Worm (Caenorhabditis elegans) whole organism, early embryonic: Measurements from ENCODE around the gene Y105C5A.1268.
"Not testable (repeated sequence)": the region's sequence is repeated elsewhere in the genome, so short reads cannot be mapped to it uniquely, and the experiment has no call there.

Experiments
- B0310.2 ChIP-seq: sonication (generic microtip); optimal IDR thresholded peaks from 2 replicates; lab custom pipeline; 2016; ENCODE audit warnings: mild to moderate bottlenecking, missing genetic modification characterization, missing compliant biosample characterization
- F13C5.2 ChIP-seq: sonication (generic microtip); optimal IDR thresholded peaks from 2 replicates; lab custom pipeline; 2017; ENCODE audit warnings: mild to moderate bottlenecking, missing genetic modification characterization, inconsistent platforms, missing compliant biosample characterization
- aly-1 ChIP-seq: sonication (generic microtip); optimal IDR thresholded peaks from 2 replicates; lab custom pipeline; 2016; ENCODE audit warnings: missing genetic modification characterization, missing compliant biosample characterization
- ama-1 ChIP-seq: fragments of 150-350 bp; optimal IDR thresholded peaks from 2 replicates; lab custom pipeline; 2014
- ceh-13 ChIP-seq: fragments of 200-800 bp; sonication (Bioruptor generic); optimal IDR thresholded peaks from 2 replicates; lab custom pipeline; 2018; ENCODE audit warnings: mild to moderate bottlenecking, missing genetic modification characterization, missing compliant biosample characterization
- ceh-36 ChIP-seq: sonication (generic microtip); optimal IDR thresholded peaks from 2 replicates; lab custom pipeline; 2016; ENCODE audit warnings: missing genetic modification characterization, inconsistent platforms, missing compliant biosample characterization
- ets-7 ChIP-seq: sonication (generic microtip); optimal IDR thresholded peaks from 2 replicates; lab custom pipeline; 2016; ENCODE audit warnings: missing genotype, missing genetic modification characterization, missing compliant biosample characterization
- flt-1 ChIP-seq: fragments of 200-800 bp; sonication (Bioruptor generic); IDR thresholded peaks from 2 replicates; pipeline ENCODE4 v1.3.6; 2022; ENCODE audit warnings: missing genetic modification characterization, missing compliant biosample characterization
- hmbx-1 ChIP-seq: sonication (generic microtip); optimal IDR thresholded peaks from 2 replicates; lab custom pipeline; 2016; ENCODE audit warnings: mild to moderate bottlenecking, missing genetic modification characterization, missing compliant biosample characterization
- hmg-4 ChIP-seq: fragments of 200-800 bp; sonication (Bioruptor generic); optimal IDR thresholded peaks from 2 replicates; lab custom pipeline; 2018; ENCODE audit warnings: mild to moderate bottlenecking, missing genetic modification characterization, missing compliant biosample characterization
- hnd-1 ChIP-seq: sonication (generic microtip); optimal IDR thresholded peaks from 2 replicates; lab custom pipeline; 2016; ENCODE audit warnings: missing genetic modification characterization, missing compliant biosample characterization
- pes-1 ChIP-seq: fragments of 200-800 bp; sonication (Bioruptor generic); IDR thresholded peaks from 2 replicates; pipeline ENCODE4 v1.3.6; 2022; ENCODE audit warnings: missing genetic modification reagents, missing genetic modification characterization, missing compliant biosample characterization
- scrt-1 ChIP-seq: fragments of 200-800 bp; sonication (Bioruptor generic); IDR thresholded peaks from 2 replicates; pipeline ENCODE4 v1.3.6; 2022; ENCODE audit warnings: missing genetic modification characterization, missing compliant biosample characterization
- sea-1 ChIP-seq: fragments of 200-800 bp; sonication (Bioruptor generic); conservative IDR thresholded peaks from 2 replicates; pipeline ENCODE4 v1.3.6; 2022; ENCODE audit warnings: missing genetic modification characterization, missing compliant biosample characterization
- tbx-11 ChIP-seq: fragments of 200-800 bp; sonication (Bioruptor generic); IDR thresholded peaks from 2 replicates; pipeline ENCODE4 v1.3.6; 2022; ENCODE audit warnings: missing genetic modification characterization, missing compliant biosample characterization
- tbx-37 ChIP-seq: fragments of 200-800 bp; sonication (Bioruptor generic); conservative IDR thresholded peaks from 2 replicates; pipeline ENCODE4 v1.3.6; 2022; ENCODE audit warnings: missing genetic modification reagents, missing genetic modification characterization, missing compliant biosample characterization
- tra-4 ChIP-seq: sonication (generic microtip); optimal IDR thresholded peaks from 2 replicates; lab custom pipeline; 2017; ENCODE audit warnings: missing genetic modification characterization, missing compliant biosample characterization

Y105C5A.1268 gene

ce11 chrIV:15634240-15634789 lies 12.0 kb downstream of the Y105C5A.1268 start, which contains the start of gene Y105C5A.1274:
TSS of gene Y105C5A.1274 (plus strand) at chrIV:15634739.
- not testable (repeated sequence) for TF ChIP-seq ceh-36 (tag; lab: Kevin White, UChicago); ets-7; hnd-1 (tag; lab: Kevin White, UChicago)

ce11 chrIV:15631217-15631616 lies 15.1 kb downstream of the Y105C5A.1268 start, which contains the start of gene Y105C5A.9:
TSS of gene Y105C5A.9 (plus strand) at chrIV:15631517.
- TF ChIP-seq F13C5.2 (tag; lab: Kevin White, UChicago) (no peak), hnd-1 (tag; lab: Kevin White, UChicago) (no peak), hmg-4 (no peak), aly-1 (no peak), pes-1 (GFP tag; lab: Robert Waterston, UW) (no peak)

ce11 chrIV:15617667-15618066 lies 28.6 kb downstream of the Y105C5A.1268 start:
- no peak for TF ChIP-seq tbx-37 (GFP tag; lab: Robert Waterston, UW)
- no peak for TF ChIP-seq scrt-1 (GFP tag; lab: Robert Waterston, UW)
- TF ChIP-seq tra-4 (tag; lab: Kevin White, UChicago): no peak
- TF ChIP-seq ets-7: no peak
- no peak for TF ChIP-seq tbx-11 (GFP tag; lab: Robert Waterston, UW)

ce11 chrIV:15616971-15617370 lies 29.3 kb downstream of the Y105C5A.1268 start, which contains the start of gene Y105C5A.8:
TSS of gene Y105C5A.8 (minus strand) at chrIV:15617071.
- TF ChIP-seq ceh-13: no peak
- no peak for TF ChIP-seq ceh-36 (tag; lab: Kevin White, UChicago)
- no peak for TF ChIP-seq ets-7
- TF ChIP-seq hnd-1 (tag; lab: Kevin White, UChicago): no peak
- no peak for TF ChIP-seq pes-1 (GFP tag; lab: Robert Waterston, UW)
- TF ChIP-seq flt-1 (GFP tag; lab: Robert Waterston, UW): no peak
- TF ChIP-seq scrt-1 (GFP tag; lab: Robert Waterston, UW): no peak
- no peak for TF ChIP-seq F13C5.2 (tag; lab: Kevin White, UChicago)
- TF ChIP-seq B0310.2 (tag; lab: Kevin White, UChicago): no peak
- TF ChIP-seq tra-4 (tag; lab: Kevin White, UChicago): no peak
- TF ChIP-seq tbx-37 (GFP tag; lab: Robert Waterston, UW): no peak
- no peak for TF ChIP-seq ama-1
- no peak for TF ChIP-seq aly-1
- TF ChIP-seq hmg-4: no peak
- no peak for TF ChIP-seq tbx-11 (GFP tag; lab: Robert Waterston, UW)
- no peak for TF ChIP-seq hmbx-1
- no peak for TF ChIP-seq sea-1

- TF ChIP-seq aly-1 (no peak), scrt-1 (GFP tag; lab: Robert Waterston, UW) (no peak), ets-7 (no peak), flt-1 (GFP tag; lab: Robert Waterston, UW) (no peak), ama-1 (no peak), tbx-37 (GFP tag; lab: Robert Waterston, UW) (no peak), sea-1 (no peak)
These were observed 33.1 kb downstream of the Y105C5A.1268 start for ce11 chrIV:15613141-15613540.

ce11 chrIV:15606396-15606795 lies 39.9 kb downstream of the Y105C5A.1268 start:
- TF ChIP-seq sea-1 (no peak), F13C5.2 (tag; lab: Kevin White, UChicago) (no peak), flt-1 (GFP tag; lab: Robert Waterston, UW) (no peak), hmg-4 (no peak), ama-1 (no peak), B0310.2 (tag; lab: Kevin White, UChicago) (no peak), tbx-37 (GFP tag; lab: Robert Waterston, UW) (no peak), scrt-1 (GFP tag; lab: Robert Waterston, UW) (no peak), hmbx-1 (no peak), ceh-36 (tag; lab: Kevin White, UChicago) (no peak), hnd-1 (tag; lab: Kevin White, UChicago) (no peak), tbx-11 (GFP tag; lab: Robert Waterston, UW) (no peak), aly-1 (no peak), pes-1 (GFP tag; lab: Robert Waterston, UW) (no peak), ceh-13 (no peak)

ce11 chrIV:15604194-15604593 lies 42.1 kb downstream of the Y105C5A.1268 start:
- TF ChIP-seq ceh-13 (no peak), hmg-4 (no peak), flt-1 (GFP tag; lab: Robert Waterston, UW) (no peak), F13C5.2 (tag; lab: Kevin White, UChicago) (no peak), scrt-1 (GFP tag; lab: Robert Waterston, UW) (no peak), hnd-1 (tag; lab: Kevin White, UChicago) (no peak), ets-7 (no peak), ama-1 (no peak), tbx-37 (GFP tag; lab: Robert Waterston, UW) (no peak), tra-4 (tag; lab: Kevin White, UChicago) (no peak), ceh-36 (tag; lab: Kevin White, UChicago) (no peak), B0310.2 (tag; lab: Kevin White, UChicago) (no peak), sea-1 (no peak), aly-1 (no peak), pes-1 (GFP tag; lab: Robert Waterston, UW) (no peak), tbx-11 (GFP tag; lab: Robert Waterston, UW) (no peak), hmbx-1 (no peak)
